Fruit fly (Drosophila melanogaster) whole organism, prepupa: ENCODE data around the gene Nak.
A peak's percentile ranks its signal among the peaks of the same experiment; 100 is the strongest.

Source experiments
- Blimp-1 ChIP-seq: fragments of 200-800 bp; sonication (Bioruptor generic); optimal IDR thresholded peaks from 3 replicates; lab custom pipeline; 2017; ENCODE audit warnings: missing biosample characterization, missing genetic modification characterization, mild to moderate bottlenecking, moderate library complexity, missing genetic modification reagents
- CG10669 ChIP-seq: fragments of 200-800 bp; sonication (Bioruptor generic); optimal IDR thresholded peaks from 3 replicates; lab custom pipeline; 2018; ENCODE audit warnings: missing biosample characterization, mild to moderate bottlenecking, missing genetic modification characterization, moderate library complexity
- CG11762 ChIP-seq: fragments of 200-800 bp; sonication (Bioruptor generic); optimal IDR thresholded peaks from 3 replicates; lab custom pipeline; 2016; ENCODE audit warnings: missing biosample characterization, missing genetic modification characterization; ENCODE audit not compliant: insufficient read depth
- CG11902 ChIP-seq: fragments of 200-800 bp; sonication (Bioruptor generic); optimal IDR thresholded peaks from 3 replicates; lab custom pipeline; 2016; ENCODE audit warnings: missing biosample characterization, missing genetic modification characterization
- CG15336 ChIP-seq: fragments of 200-800 bp; sonication (Bioruptor generic); IDR thresholded peaks from 2 replicates; pipeline ENCODE4 v1.3.6; 2022; ENCODE audit warnings: missing biosample characterization, missing genetic modification characterization
- CG1621 ChIP-seq: fragments of 200-800 bp; sonication (Bioruptor generic); optimal IDR thresholded peaks from 3 replicates; lab custom pipeline; 2018; ENCODE audit warnings: missing biosample characterization, mild to moderate bottlenecking, missing genetic modification characterization
- CG16779 ChIP-seq: fragments of 200-800 bp; sonication (Bioruptor generic); optimal IDR thresholded peaks from 3 replicates; lab custom pipeline; 2017; ENCODE audit warnings: missing biosample characterization, mild to moderate bottlenecking, missing genetic modification characterization
- CG31627 ChIP-seq: fragments of 200-800 bp; sonication (Bioruptor generic); optimal IDR thresholded peaks from 3 replicates; lab custom pipeline; 2016; ENCODE audit warnings: missing biosample characterization, missing genetic modification characterization
- CG32006 ChIP-seq: fragments of 200-800 bp; sonication (Bioruptor generic); optimal IDR thresholded peaks from 3 replicates; lab custom pipeline; 2017; ENCODE audit warnings: missing biosample characterization, mild to moderate bottlenecking, missing genetic modification characterization
- CG34406 ChIP-seq: fragments of 200-800 bp; sonication (Bioruptor generic); optimal IDR thresholded peaks from 3 replicates; lab custom pipeline; 2016; ENCODE audit warnings: missing biosample characterization, missing genetic modification characterization
- CG6163 ChIP-seq: fragments of 200-800 bp; sonication (Bioruptor generic); IDR thresholded peaks from 3 replicates; pipeline ENCODE4 v1.3.6; 2022; ENCODE audit warnings: missing biosample characterization, missing genetic modification characterization
- CG6276 ChIP-seq: fragments of 200-800 bp; sonication (Bioruptor generic); optimal IDR thresholded peaks from 2 replicates; lab custom pipeline; 2017; ENCODE audit warnings: missing biosample characterization, mild to moderate bottlenecking, missing genetic modification characterization
- CG6792 ChIP-seq: fragments of 200-800 bp; sonication (Bioruptor generic); optimal IDR thresholded peaks from 3 replicates; lab custom pipeline; 2016; ENCODE audit warnings: missing biosample characterization, missing genetic modification characterization
- CG7368 ChIP-seq: fragments of 200-800 bp; sonication (Bioruptor generic); optimal IDR thresholded peaks from 3 replicates; lab custom pipeline; 2016; ENCODE audit warnings: missing biosample characterization, missing genetic modification characterization
- CG8119 ChIP-seq: fragments of 200-800 bp; sonication (Bioruptor generic); IDR thresholded peaks from 3 replicates; pipeline ENCODE4 v1.3.6; 2022; ENCODE audit warnings: missing biosample characterization, missing genetic modification characterization
- CG8319 ChIP-seq: fragments of 200-800 bp; sonication (Bioruptor generic); optimal IDR thresholded peaks from 3 replicates; lab custom pipeline; 2016; ENCODE audit warnings: missing biosample characterization, missing genetic modification characterization
- CG9139 ChIP-seq: fragments of 200-800 bp; sonication (Bioruptor generic); optimal IDR thresholded peaks from 3 replicates; lab custom pipeline; 2017; ENCODE audit warnings: missing biosample characterization, mild to moderate bottlenecking, missing genetic modification characterization
- Eip75B ChIP-seq: fragments of 200-800 bp; sonication (Bioruptor generic); optimal IDR thresholded peaks from 3 replicates; lab custom pipeline; 2016; ENCODE audit warnings: missing biosample characterization, missing genetic modification characterization
- Eip78C ChIP-seq: fragments of 200-800 bp; sonication (Bioruptor generic); peaks from one replicate; lab custom pipeline; 2016; ENCODE audit warnings: missing biosample characterization, missing genetic modification characterization
- Eip93F ChIP-seq: fragments of 200-800 bp; sonication (Bioruptor generic); optimal IDR thresholded peaks from 2 replicates; lab custom pipeline; 2016; ENCODE audit warnings: missing biosample characterization, mild to moderate bottlenecking, missing genetic modification characterization
- Ets21C ChIP-seq: fragments of 200-800 bp; sonication (Bioruptor generic); optimal IDR thresholded peaks from 3 replicates; lab custom pipeline; 2016; ENCODE audit warnings: missing biosample characterization, missing genetic modification characterization
- Ets96B ChIP-seq: fragments of 200-800 bp; optimal IDR thresholded peaks from 2 replicates; lab custom pipeline; 2019; ENCODE audit warnings: missing biosample characterization, mild to moderate bottlenecking, missing genetic modification characterization, moderate library complexity
- Gug ChIP-seq: fragments of 200-800 bp; sonication (Bioruptor generic); IDR thresholded peaks from 2 replicates; pipeline ENCODE4 v1.3.6; 2022; ENCODE audit warnings: missing biosample characterization, missing genetic modification characterization
- Hr38 ChIP-seq: sonication (Bioruptor generic); optimal IDR thresholded peaks from 2 replicates; lab custom pipeline; 2016; ENCODE audit warnings: missing biosample characterization, missing genetic modification characterization
- Hr39 ChIP-seq: fragments of 200-800 bp; sonication (Bioruptor generic); optimal IDR thresholded peaks from 2 replicates; lab custom pipeline; 2016; ENCODE audit warnings: missing biosample characterization, missing genetic modification characterization
- Hr4 ChIP-seq: fragments of 200-800 bp; sonication (Bioruptor generic); optimal IDR thresholded peaks from 3 replicates; lab custom pipeline; 2016; ENCODE audit warnings: missing biosample characterization, missing genetic modification characterization
- Lpt ChIP-seq: fragments of 200-800 bp; sonication (Bioruptor generic); optimal IDR thresholded peaks from 3 replicates; lab custom pipeline; 2016; ENCODE audit warnings: missing biosample characterization, missing genetic modification characterization
- Met ChIP-seq: fragments of 200-800 bp; sonication (Bioruptor generic); optimal IDR thresholded peaks from 3 replicates; lab custom pipeline; 2016; ENCODE audit warnings: missing biosample characterization, missing genetic modification characterization
- Smox ChIP-seq: fragments of 200-800 bp; sonication (Bioruptor generic); optimal IDR thresholded peaks from 3 replicates; lab custom pipeline; 2016; ENCODE audit warnings: missing biosample characterization, missing genetic modification characterization
- Sox102F ChIP-seq: fragments of 200-800 bp; sonication (Bioruptor generic); optimal IDR thresholded peaks from 2 replicates; lab custom pipeline; 2016; ENCODE audit warnings: missing biosample characterization, mild to moderate bottlenecking, missing genetic modification characterization
- Sox14 ChIP-seq: fragments of 200-800 bp; sonication (Bioruptor generic); optimal IDR thresholded peaks from 3 replicates; lab custom pipeline; 2016; ENCODE audit warnings: missing biosample characterization, missing genetic modification characterization
- Sox15 ChIP-seq: fragments of 200-800 bp; sonication (Bioruptor generic); optimal IDR thresholded peaks from 3 replicates; lab custom pipeline; 2016; ENCODE audit warnings: missing biosample characterization, missing genetic modification characterization
- achi ChIP-seq: fragments of 200-800 bp; sonication (Bioruptor generic); optimal IDR thresholded peaks from 3 replicates; lab custom pipeline; 2016; ENCODE audit warnings: missing biosample characterization, missing genetic modification characterization
- acj6 ChIP-seq: fragments of 200-800 bp; sonication (Bioruptor generic); optimal IDR thresholded peaks from 3 replicates; lab custom pipeline; 2016; ENCODE audit warnings: missing biosample characterization, missing genetic modification characterization
- cyc ChIP-seq: fragments of 200-800 bp; sonication (Bioruptor generic); optimal IDR thresholded peaks from 3 replicates; lab custom pipeline; 2016; ENCODE audit warnings: missing biosample characterization, missing genetic modification characterization
- dsx ChIP-seq: fragments of 200-800 bp; optimal IDR thresholded peaks from 3 replicates; lab custom pipeline; 2019; ENCODE audit warnings: missing biosample characterization, mild to moderate bottlenecking, missing genetic modification characterization, moderate library complexity; ENCODE audit not compliant: poor library complexity, severe bottlenecking
- fd85E ChIP-seq: fragments of 200-800 bp; sonication (Bioruptor generic); optimal IDR thresholded peaks from 3 replicates; lab custom pipeline; 2016; ENCODE audit warnings: missing biosample characterization, missing genetic modification characterization
- fkh ChIP-seq: fragments of 200-800 bp; sonication (Bioruptor generic); optimal IDR thresholded peaks from 3 replicates; lab custom pipeline; 2017; ENCODE audit warnings: missing biosample characterization, mild to moderate bottlenecking, missing genetic modification characterization, moderate library complexity
- net ChIP-seq: fragments of 200-800 bp; sonication (Bioruptor generic); optimal IDR thresholded peaks from 3 replicates; lab custom pipeline; 2016; ENCODE audit warnings: missing biosample characterization, missing genetic modification characterization
- pdm3 ChIP-seq: fragments of 200-800 bp; sonication (Bioruptor generic); optimal IDR thresholded peaks from 3 replicates; lab custom pipeline; 2016; ENCODE audit warnings: missing biosample characterization, missing genetic modification characterization
- spab ChIP-seq: fragments of 200-800 bp; sonication (Bioruptor generic); optimal IDR thresholded peaks from 2 replicates; lab custom pipeline; 2017; ENCODE audit warnings: missing biosample characterization, mild to moderate bottlenecking, missing genetic modification characterization, missing genetic modification reagents
- ss ChIP-seq, 2 experiments: fragments of 200-800 bp; sonication (Bioruptor generic); optimal IDR thresholded peaks; 2 replicates in 1 of 2; 3 replicates in 1 of 2; lab custom pipeline; 2017 to 2018; ENCODE audit warnings: mild to moderate bottlenecking in 2 of 2, missing biosample characterization in 2 of 2, missing genetic modification characterization in 2 of 2, moderate library complexity in 1 of 2
- topi ChIP-seq: fragments of 200-800 bp; sonication (Bioruptor generic); optimal IDR thresholded peaks from 3 replicates; lab custom pipeline; 2016; ENCODE audit warnings: missing biosample characterization, missing genetic modification characterization
- vri ChIP-seq: fragments of 200-800 bp; sonication (Bioruptor generic); optimal IDR thresholded peaks from 3 replicates; lab custom pipeline; 2016; ENCODE audit warnings: missing biosample characterization, mild to moderate bottlenecking, missing genetic modification characterization

Nak gene

DNA sequence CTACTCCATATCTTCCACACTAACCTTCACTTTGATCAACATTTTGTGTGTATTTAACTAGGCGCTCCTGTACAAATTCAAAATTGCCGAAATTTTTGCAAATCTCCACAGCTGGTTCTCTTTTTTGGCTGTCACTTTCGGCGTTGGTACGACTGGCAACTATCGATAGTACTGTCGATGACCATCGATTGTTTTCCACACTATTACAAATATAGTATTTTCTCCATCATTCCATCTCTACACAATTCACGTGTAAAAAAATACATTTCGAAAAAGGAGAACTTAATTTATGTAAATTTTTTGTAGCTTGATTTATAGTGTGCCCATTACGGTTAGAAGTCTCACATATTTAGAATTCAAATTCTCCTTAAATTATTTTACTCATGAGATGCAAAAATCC, 16.9 kb downstream of the Nak start, which contains the start of gene Nedd8:
Nedd8 (minus strand) TSS at position 164 of the 400 bp plus-strand sequence.
- no peak for TF ChIP-seq CG6276 (GFP tag; lab: Kevin White, UChicago)
- TF ChIP-seq achi (GFP tag; lab: Kevin White, UChicago) = peak; percentile 91
- no peak for TF ChIP-seq cyc
- no peak for TF ChIP-seq CG11902 (GFP tag; lab: Kevin White, UChicago)
- TF ChIP-seq Eip78C (GFP tag; lab: Kevin White, UChicago) = no peak
- no peak for TF ChIP-seq CG6792 (GFP tag; lab: Kevin White, UChicago)
- no peak for TF ChIP-seq acj6 (GFP tag; lab: Kevin White, UChicago)
- peak; percentile 21 for TF ChIP-seq fkh
- TF ChIP-seq CG31627 = no peak
- TF ChIP-seq CG7368 (GFP tag; lab: Kevin White, UChicago) = no peak
- TF ChIP-seq spab (GFP tag; lab: Kevin White, UChicago) = no peak
- no peak for TF ChIP-seq Sox15 (GFP tag; lab: Kevin White, UChicago)
- TF ChIP-seq CG11762 (GFP tag; lab: Kevin White, UChicago) = no peak
- TF ChIP-seq Sox102F (GFP tag; lab: Kevin White, UChicago) = no peak
- no peak for TF ChIP-seq Gug (GFP tag; lab: Robert Waterston, UW)
- no peak for TF ChIP-seq CG10669 (GFP tag; lab: Kevin White, UChicago)

- TF ChIP-seq fkh (peak; percentile 53), net (GFP tag; lab: Kevin White, UChicago) (no peak), fd85E (GFP tag; lab: Kevin White, UChicago) (no peak), Hr4 (GFP tag; lab: Kevin White, UChicago) (no peak)
These were observed 19.8 kb downstream of the Nak start, which contains the start of gene CG10428 for dm6 chr2L:18948724-18949108. TSS of gene CG10428 (plus strand) at chr2L:18948884.

dm6 chr2L:18948065-18948723, 20.4 kb downstream of the Nak start:
- TF ChIP-seq topi (GFP tag; lab: Kevin White, UChicago) (peak; percentile 82), CG16779 (peak; percentile 41), CG10669 (GFP tag; lab: Kevin White, UChicago) (peak; percentile 81), Blimp-1 (peak; percentile 38), Sox102F (GFP tag; lab: Kevin White, UChicago) (peak; percentile 84), CG6276 (GFP tag; lab: Kevin White, UChicago) (peak; percentile 65), CG11762 (GFP tag; lab: Kevin White, UChicago) (peak; percentile 54), CG8319 (peak; percentile 53), CG8119 (GFP tag; lab: Robert Waterston, UW) (peak; percentile 91), CG34406 (peak; percentile 75), Ets96B (tag; lab: Kevin White, UChicago) (peak; percentile 85), Met (GFP tag; lab: Kevin White, UChicago) (peak; percentile 88), achi (GFP tag; lab: Kevin White, UChicago) (peak; percentile 83), CG1621 (tag; lab: Kevin White, UChicago) (peak; percentile 75), vri (GFP tag; lab: Kevin White, UChicago) (peak; percentile 79), CG32006 (peak; percentile 88), dsx (peak; percentile 86), CG15336 (GFP tag; lab: Robert Waterston, UW) (peak; percentile 87), CG6792 (GFP tag; lab: Kevin White, UChicago) (peak; percentile 85), CG6163 (GFP tag; lab: Robert Waterston, UW) (peak; percentile 73), Hr39 (GFP tag; lab: Kevin White, UChicago) (peak; percentile 73), Eip75B (GFP tag; lab: Kevin White, UChicago) (peak; percentile 82), CG11902 (GFP tag; lab: Kevin White, UChicago) (peak; percentile 43), Gug (GFP tag; lab: Robert Waterston, UW) (peak; percentile 55), Smox (GFP tag; lab: Kevin White, UChicago) (peak; percentile 82), pdm3 (GFP tag; lab: Kevin White, UChicago) (peak; percentile 89), Hr38 (GFP tag; lab: Kevin White, UChicago) (no peak), Hr4 (GFP tag; lab: Kevin White, UChicago) (peak; percentile 81), Sox14 (GFP tag; lab: Kevin White, UChicago) (peak; percentile 83), Ets21C (peak; percentile 64), acj6 (GFP tag; lab: Kevin White, UChicago) (peak; percentile 92), ss (GFP tag; optimal IDR thresholded peaks at IDR 0.05; lab: Kevin White, UChicago) (peak; percentile 84 to 85), Eip78C (GFP tag; lab: Kevin White, UChicago) (peak; percentile 95), CG7368 (GFP tag; lab: Kevin White, UChicago) (peak; percentile 64), CG9139 (GFP tag; lab: Kevin White, UChicago) (peak; percentile 69), Lpt (GFP tag; lab: Kevin White, UChicago) (peak; percentile 85), cyc (peak; percentile 78), Eip93F (GFP tag; lab: Kevin White, UChicago) (no peak)
